Worm (Caenorhabditis elegans) whole organism, L4 larva: Measurements from ENCODE around the gene Y60A3A.23.

ENCODE experiments used
- F37D6.2 ChIP-seq: sonication (generic microtip); optimal IDR thresholded peaks from 2 replicates; lab custom pipeline; 2016; ENCODE audit warnings: mild to moderate bottlenecking, missing genetic modification characterization, missing compliant biosample characterization
- aha-1 ChIP-seq: fragments of 150-350 bp; peaks from one replicate; lab custom pipeline; 2014; ENCODE audit warnings: missing biosample characterization, missing genetic modification characterization
- aly-2 ChIP-seq: sonication (generic microtip); optimal IDR thresholded peaks from 2 replicates; lab custom pipeline; 2018; ENCODE audit warnings: missing biosample characterization, missing genetic modification characterization
- ceh-20 ChIP-seq: fragments of 200-800 bp; sonication (Bioruptor generic); IDR thresholded peaks from 2 replicates; pipeline ENCODE4 v1.3.6; 2022; ENCODE audit warnings: missing genetic modification reagents, missing genetic modification characterization, missing compliant biosample characterization
- ceh-82 ChIP-seq: sonication (generic microtip); optimal IDR thresholded peaks from 2 replicates; lab custom pipeline; 2017; ENCODE audit warnings: missing biosample characterization, missing genetic modification characterization
- daf-16 ChIP-seq, 3 experiments: sonication (generic microtip); optimal IDR thresholded peaks; 2 replicates each; lab custom pipeline; 2016 to 2017; ENCODE audit warnings: missing genetic modification characterization in 3 of 3, missing genetic modification reagents in 3 of 3, mild to moderate bottlenecking in 2 of 3, missing compliant biosample characterization in 2 of 3, missing biosample characterization in 1 of 3, moderate library complexity in 1 of 3
- dmd-9 ChIP-seq: fragments of 200-800 bp; sonication (Bioruptor generic); IDR thresholded peaks from 2 replicates; pipeline ENCODE4 v1.3.6; 2022; ENCODE audit warnings: missing genetic modification reagents, missing genetic modification characterization, missing compliant biosample characterization
- dve-1 ChIP-seq: sonication (generic microtip); optimal IDR thresholded peaks from 2 replicates; lab custom pipeline; 2017; ENCODE audit warnings: antibody characterized with exemption, mild to moderate bottlenecking, missing genetic modification characterization, missing compliant biosample characterization; ENCODE audit not compliant: insufficient read depth
- egl-27 ChIP-seq: sonication (generic microtip); optimal IDR thresholded peaks from 3 replicates; lab custom pipeline; 2017; ENCODE audit warnings: missing biosample characterization, missing genetic modification reagents, missing genetic modification characterization
- egl-43 ChIP-seq: fragments of 200-800 bp; sonication (Bioruptor generic); IDR thresholded peaks from 2 replicates; pipeline ENCODE4 v1.3.6; 2022; ENCODE audit warnings: missing genetic modification reagents, missing genetic modification characterization, missing compliant biosample characterization
- fos-1 ChIP-seq: fragments of 150-350 bp; optimal IDR thresholded peaks from 2 replicates; lab custom pipeline; 2014; ENCODE audit warnings: missing biosample characterization, missing genetic modification characterization
- hif-1 ChIP-seq, 2 experiments: sonication (generic microtip); optimal IDR thresholded peaks; 2 replicates each; lab custom pipeline; 2016 to 2017; ENCODE audit warnings: missing compliant biosample characterization in 2 of 2, missing genetic modification characterization in 2 of 2, missing genetic modification reagents in 2 of 2, missing genotype in 2 of 2, mild to moderate bottlenecking in 1 of 2
- hlh-11 ChIP-seq: fragments of 200-800 bp; sonication (Bioruptor generic); optimal IDR thresholded peaks from 2 replicates; lab custom pipeline; 2018; ENCODE audit warnings: mild to moderate bottlenecking, missing genetic modification characterization, missing compliant biosample characterization
- jun-1 ChIP-seq: fragments of 150-350 bp; optimal IDR thresholded peaks from 2 replicates; lab custom pipeline; 2014; ENCODE audit warnings: missing biosample characterization, missing genetic modification reagents, missing genetic modification characterization
- lin-15B ChIP-seq: fragments of 150-350 bp; sonication (generic microtip); optimal IDR thresholded peaks from 3 replicates; lab custom pipeline; 2014; ENCODE audit warnings: missing biosample characterization, missing genetic modification characterization
- lsy-2 ChIP-seq, 2 experiments: fragments of 150-350 bp in 1 of 2; sonication (generic microtip) in 1 of 2; optimal IDR thresholded peaks; 2 replicates each; lab custom pipeline; 2014 to 2017; ENCODE audit warnings: missing biosample characterization in 2 of 2, missing genetic modification characterization in 2 of 2
- nhr-111 ChIP-seq: fragments of 200-800 bp; sonication (Bioruptor generic); optimal IDR thresholded peaks from 2 replicates; lab custom pipeline; 2018; ENCODE audit warnings: mild to moderate bottlenecking, missing genetic modification characterization, missing compliant biosample characterization
- nhr-28 ChIP-seq: fragments of 150-350 bp; optimal IDR thresholded peaks from 2 replicates; lab custom pipeline; 2014; ENCODE audit warnings: missing biosample characterization, missing genetic modification characterization
- nhr-48 ChIP-seq: sonication (generic microtip); optimal IDR thresholded peaks from 2 replicates; lab custom pipeline; 2016; ENCODE audit warnings: mild to moderate bottlenecking, missing genetic modification characterization, missing compliant biosample characterization
- nhr-77 ChIP-seq: fragments of 150-350 bp; optimal IDR thresholded peaks from 2 replicates; lab custom pipeline; 2014; ENCODE audit warnings: missing biosample characterization, missing genetic modification characterization
- php-3 ChIP-seq: fragments of 200-800 bp; sonication (Bioruptor generic); IDR thresholded peaks from 2 replicates; pipeline ENCODE4 v1.3.6; 2022; ENCODE audit warnings: missing genetic modification reagents, missing genetic modification characterization, missing compliant biosample characterization
- pqm-1 ChIP-seq: sonication (generic microtip); optimal IDR thresholded peaks from 2 replicates; lab custom pipeline; 2017; ENCODE audit warnings: missing biosample characterization, missing genetic modification characterization
- rbr-2 ChIP-seq: sonication (generic microtip); optimal IDR thresholded peaks from 2 replicates; lab custom pipeline; 2016; ENCODE audit warnings: missing genotype, missing genetic modification characterization, missing compliant biosample characterization
- sdz-12 ChIP-seq: fragments of 200-800 bp; sonication (Bioruptor generic); optimal IDR thresholded peaks from 2 replicates; lab custom pipeline; 2018; ENCODE audit warnings: mild to moderate bottlenecking, missing genetic modification characterization, missing compliant biosample characterization
- skn-1 ChIP-seq: fragments of 150-350 bp; optimal IDR thresholded peaks from 2 replicates; lab custom pipeline; 2014; ENCODE audit warnings: missing biosample characterization, missing genetic modification characterization
- unc-62 ChIP-seq, 3 experiments: fragments of 150-350 bp in 1 of 3; sonication (generic microtip); optimal IDR thresholded peaks in 2 of 3; peaks in 1 of 3; 1 replicate in 1 of 3; 2 replicates in 2 of 3; lab custom pipeline; 2014 to 2017; ENCODE audit warnings: missing biosample characterization in 3 of 3, missing genetic modification characterization in 3 of 3, missing genetic modification reagents in 3 of 3, missing genotype in 1 of 3
- vab-7 ChIP-seq: fragments of 200-800 bp; sonication (Bioruptor generic); IDR thresholded peaks from 2 replicates; pipeline ENCODE4 v1.3.6; 2022; ENCODE audit warnings: missing genetic modification reagents, missing genetic modification characterization, missing compliant biosample characterization
- zag-1 ChIP-seq: fragments of 150-350 bp; optimal IDR thresholded peaks from 2 replicates; lab custom pipeline; 2014; ENCODE audit warnings: missing biosample characterization, missing genetic modification characterization
- zfp-2 ChIP-seq: sonication (generic microtip); optimal IDR thresholded peaks from 2 replicates; lab custom pipeline; 2016; ENCODE audit warnings: mild to moderate bottlenecking, missing genetic modification characterization, missing compliant biosample characterization
- zip-2 ChIP-seq: fragments of 150-350 bp; optimal IDR thresholded peaks from 2 replicates; lab custom pipeline; 2014; ENCODE audit warnings: missing biosample characterization, missing genetic modification characterization

Y60A3A.23 gene

DNA sequence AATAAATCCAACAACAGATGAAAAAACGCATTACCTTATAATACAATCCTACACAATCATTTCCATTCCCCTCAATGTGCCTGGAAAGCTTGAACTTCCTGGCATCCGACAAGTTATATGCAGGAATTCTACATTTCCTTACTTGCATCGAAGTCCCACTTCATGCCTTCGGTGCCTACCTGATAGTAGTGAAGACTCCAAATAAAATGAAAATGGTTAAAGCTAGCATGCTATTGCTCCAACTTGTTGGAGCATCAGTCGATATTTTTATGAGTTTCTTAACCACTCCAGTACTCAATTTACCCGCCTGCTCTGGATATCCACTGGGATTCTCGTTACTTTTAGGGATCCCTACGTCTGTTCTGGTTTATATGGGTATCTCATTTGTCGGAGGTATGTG lies 41.9 kb upstream of the Y60A3A.23 start, which contains the start of gene srh-171:
srh-171 (plus strand) TSS at position 75 of the 400 bp plus-strand sequence.
- no peak for TF ChIP-seq sdz-12 (GFP tag; lab: Kevin White, UChicago)
- TF ChIP-seq lin-15B (tag; lab: Kevin White, UChicago), result no peak
- TF ChIP-seq zag-1 (tag; lab: Kevin White, UChicago), result no peak
- TF ChIP-seq zip-2 (tag; lab: Kevin White, UChicago), result no peak
- no peak for TF ChIP-seq vab-7 (GFP tag; lab: Robert Waterston, UW)
- TF ChIP-seq ceh-82 (tag; lab: Kevin White, UChicago), result no peak
- no peak for TF ChIP-seq F37D6.2 (tag; lab: Kevin White, UChicago)
- no peak for TF ChIP-seq lsy-2 (tag; optimal IDR thresholded peaks at IDR 0.05; lab: Kevin White, UChicago)
- no peak for TF ChIP-seq zfp-2 (tag; lab: Kevin White, UChicago)
- no peak for TF ChIP-seq skn-1 (tag; lab: Kevin White, UChicago)
- TF ChIP-seq jun-1, result no peak
- TF ChIP-seq rbr-2 (tag; lab: Kevin White, UChicago), result no peak
- TF ChIP-seq ceh-20 (GFP tag; lab: Robert Waterston, UW), result no peak
- TF ChIP-seq php-3 (GFP tag; lab: Robert Waterston, UW), result no peak
- no peak for TF ChIP-seq dmd-9 (GFP tag; lab: Robert Waterston, UW)
- no peak for TF ChIP-seq hlh-11 (tag; lab: Kevin White, UChicago)
- TF ChIP-seq unc-62 (GFP tag; optimal IDR thresholded peaks at IDR 0.05 in 1 of 2; lab: Kevin White, UChicago), result no peak
- TF ChIP-seq unc-62 (tag; optimal IDR thresholded peaks at IDR 0.05; lab: Kevin White, UChicago), result no peak

- TF ChIP-seq hif-1 (tag; optimal IDR thresholded peaks at IDR 0.05; lab: Kevin White, UChicago) (no peak), aly-2 (tag; lab: Kevin White, UChicago) (no peak), unc-62 (GFP tag; optimal IDR thresholded peaks at IDR 0.05 in 1 of 2; lab: Kevin White, UChicago) (peak in 1 of 2 experiments; percentile 35), unc-62 (tag; optimal IDR thresholded peaks at IDR 0.05; lab: Kevin White, UChicago) (no peak)
Measured at ce11 chrV:19972984-19973383, 34.6 kb upstream of the Y60A3A.23 start, which contains the start of gene srh-173. Gene srh-173 (plus strand): TSS chrV:19973284.

DNA sequence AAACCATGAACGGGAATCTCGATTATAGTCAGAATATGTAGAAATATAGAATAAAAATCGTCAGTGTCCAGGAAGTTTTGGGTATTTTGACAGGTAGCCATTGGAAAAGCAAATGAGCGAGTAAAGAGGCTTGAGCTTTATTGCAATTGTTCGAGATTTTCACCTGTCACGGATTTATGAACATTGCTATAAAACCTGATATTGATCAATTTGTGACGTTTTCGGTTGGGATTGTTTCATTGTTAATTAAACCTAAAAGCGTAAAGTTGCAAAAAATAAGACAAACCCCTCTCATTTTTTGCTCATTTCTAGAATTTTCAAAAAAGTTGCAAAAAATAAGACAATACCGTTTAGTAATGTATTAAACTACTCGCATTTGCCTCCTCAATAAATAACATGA lies 29.4 kb upstream of the Y60A3A.23 start, which contains the start of gene srh-183:
srh-183 (minus strand) TSS at position 101 of the 400 bp plus-strand sequence.
- TF ChIP-seq skn-1 (tag; lab: Kevin White, UChicago), result no peak
- TF ChIP-seq egl-43 (GFP tag; lab: Robert Waterston, UW), result no peak
- TF ChIP-seq, all 104 proteins: peak for 0

- no peak for TF ChIP-seq egl-27 (tag; lab: Kevin White, UChicago)
- peak; percentile 82 for TF ChIP-seq nhr-28 (tag; lab: Kevin White, UChicago)
- TF ChIP-seq nhr-111 (GFP tag; lab: Kevin White, UChicago), result no peak
- peak; percentile 16 for TF ChIP-seq nhr-77 (tag; lab: Kevin White, UChicago)
- TF ChIP-seq pqm-1 (tag; lab: Kevin White, UChicago), result peak; percentile 87
- TF ChIP-seq daf-16 (GFP tag; optimal IDR thresholded peaks at IDR 0.05; lab: Kevin White, UChicago), result no peak
- TF ChIP-seq daf-16 (tag; optimal IDR thresholded peaks at IDR 0.05; lab: Kevin White, UChicago), result peak; percentile 68
- peak; percentile 90; the same call in 1 of the 2 replicates for TF ChIP-seq php-3 (GFP tag; lab: Robert Waterston, UW)
- TF ChIP-seq lsy-2 (tag; optimal IDR thresholded peaks at IDR 0.05; lab: Kevin White, UChicago), result no peak
- no peak for TF ChIP-seq fos-1 (tag; lab: Kevin White, UChicago)
- TF ChIP-seq zfp-2 (tag; lab: Kevin White, UChicago), result no peak
- TF ChIP-seq aha-1 (tag; lab: Kevin White, UChicago), result peak; percentile 61
- TF ChIP-seq nhr-48 (tag; lab: Kevin White, UChicago), result no peak
- peak; percentile 38 for TF ChIP-seq hlh-11 (tag; lab: Kevin White, UChicago)
- TF ChIP-seq dve-1 (tag; lab: Kevin White, UChicago), result peak; percentile 56
Measured at ce11 chrV:19981832-19982462, 25.6 kb upstream of the Y60A3A.23 start, which contains the start of gene Y60A3A.24. Gene Y60A3A.24 (minus strand): TSS chrV:19981882.
